Fruit fly (Drosophila melanogaster): Measurements from ENCODE around the gene LManI.

Gene LManI

DNA sequence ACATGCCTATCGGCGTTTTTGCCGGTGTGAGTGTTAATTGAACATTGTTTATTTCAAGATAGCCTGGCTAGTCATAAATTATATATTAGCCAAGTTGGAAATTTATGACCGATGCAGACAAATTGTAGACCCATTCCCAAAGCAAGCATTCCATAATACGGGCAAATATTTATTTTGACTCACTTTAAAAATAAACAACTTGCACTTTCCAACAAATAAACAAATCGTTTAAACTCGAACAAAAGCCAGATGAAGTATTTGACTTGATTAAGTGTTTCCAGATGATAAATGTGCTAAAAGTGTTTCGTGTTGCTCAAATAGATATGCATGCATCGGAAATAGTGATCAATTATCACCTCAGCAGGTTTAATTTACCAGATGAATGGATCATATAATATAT is 38.5 kb upstream of the LManI start:
- peak; percentile 57 for TF ChIP-seq fkh (GFP tag; optimal IDR thresholded peaks at IDR 0.05)
- TF ChIP-seq Blimp-1 (GFP tag; optimal IDR thresholded peaks at IDR 0.05) = no peak
- no peak for TF ChIP-seq spab (GFP tag; optimal IDR thresholded peaks at IDR 0.05)

DNA sequence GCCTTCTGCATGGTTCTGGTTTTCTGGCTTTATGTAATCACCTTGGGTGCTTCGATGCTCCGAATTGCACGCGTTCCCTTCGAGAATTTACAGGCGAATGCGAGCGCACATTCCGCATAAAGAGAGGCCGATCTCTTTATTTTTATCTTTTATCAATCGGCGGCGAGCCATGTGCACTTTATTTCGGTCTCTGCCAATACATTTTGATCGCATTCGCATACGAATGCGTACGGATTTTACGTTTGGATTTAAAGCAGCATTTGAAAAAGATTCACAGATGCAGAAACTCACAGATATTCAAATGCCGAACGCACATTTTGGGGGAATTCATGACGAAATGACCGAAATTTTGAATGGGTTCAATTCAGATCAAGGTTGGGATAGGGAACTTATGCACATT is 34.3 kb upstream of the LManI start, which contains the start of gene CG13144:
CG13144 (minus strand) TSS at position 101 of the 400 bp plus-strand sequence.
- TF ChIP-seq CG6854 (GFP tag; optimal IDR thresholded peaks at IDR 0.05) (no peak), CG8632 (GFP tag; optimal IDR thresholded peaks at IDR 0.05) (no peak), ss (GFP tag; optimal IDR thresholded peaks at IDR 0.05) (no peak)

DNA sequence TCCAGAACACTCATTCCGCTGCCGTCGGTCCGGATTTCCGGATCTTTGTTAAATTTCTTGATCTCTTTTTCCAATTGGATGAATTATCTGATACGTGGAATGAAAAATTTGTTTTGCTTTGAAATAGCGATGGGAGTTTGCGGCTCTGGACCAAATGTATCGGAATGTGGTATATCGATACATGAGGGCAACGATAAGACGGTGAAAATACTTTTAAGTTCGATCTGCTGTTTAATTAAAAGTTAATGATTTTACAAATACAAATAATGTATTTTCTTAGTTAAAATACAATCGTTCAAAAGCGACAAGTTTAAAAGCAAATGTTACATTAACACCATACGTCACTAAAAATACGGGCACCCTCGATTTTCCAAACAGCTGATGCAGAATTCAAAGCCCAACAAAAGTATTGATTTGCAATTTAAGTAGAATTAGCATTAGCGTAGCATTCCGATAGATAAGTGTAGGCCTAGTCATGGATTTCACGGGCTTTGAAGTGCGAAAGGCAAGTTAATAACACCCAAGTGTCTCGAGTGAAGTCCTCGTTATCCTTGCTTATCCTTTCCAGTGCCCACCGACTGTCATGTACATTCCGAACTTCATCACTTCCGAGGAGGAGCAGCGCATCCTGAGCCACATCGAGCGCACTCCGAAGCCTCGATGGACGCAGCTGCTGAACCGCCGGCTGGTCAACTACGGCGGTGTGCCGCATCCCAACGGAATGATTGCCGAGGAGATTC is 31.6 kb upstream of the LManI start, which contains the start of the genes Cog4 and CG6144:
Cog4 (minus strand) TSS at position 139 of the 740 bp plus-strand sequence.
CG6144 (plus strand) TSS at position 211 of the 740 bp plus-strand sequence.
- no peak for TF ChIP-seq CG34406 (GFP tag; optimal IDR thresholded peaks at IDR 0.05)
- no peak for TF ChIP-seq acj6 (GFP tag; optimal IDR thresholded peaks at IDR 0.05)
- no peak for TF ChIP-seq Hr4 (GFP tag; optimal IDR thresholded peaks at IDR 0.05)
- TF ChIP-seq Eip93F (GFP tag; optimal IDR thresholded peaks at IDR 0.05) = peak; percentile 47
- TF ChIP-seq esn (GFP tag; optimal IDR thresholded peaks at IDR 0.05) = peak; percentile 45
- TF ChIP-seq lz (GFP tag; optimal IDR thresholded peaks at IDR 0.05) = peak; percentile 70
- TF ChIP-seq CG8632 (GFP tag; optimal IDR thresholded peaks at IDR 0.05) = no peak
- no peak for TF ChIP-seq dsx (GFP tag; optimal IDR thresholded peaks at IDR 0.05; ENCODE audit: poor library complexity, severe bottlenecking)

DNA sequence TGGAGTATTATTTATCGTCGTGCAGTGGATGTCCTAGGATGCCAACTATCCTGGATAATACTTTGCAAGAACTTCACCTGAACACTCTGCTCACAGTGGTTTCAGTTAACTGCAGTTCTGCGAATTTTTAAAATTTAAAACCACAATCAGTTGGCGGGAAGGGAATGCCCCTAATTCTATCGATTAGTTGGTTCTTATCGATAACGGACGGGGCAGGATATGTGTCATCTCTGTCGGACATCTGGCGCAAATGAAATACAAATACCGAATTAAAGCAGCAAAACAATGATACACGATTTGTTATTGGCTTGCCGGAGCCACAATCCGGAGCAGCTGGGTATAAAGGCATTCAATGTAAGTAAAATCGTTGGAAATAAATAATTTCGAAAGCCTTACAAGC is 26.0 kb upstream of the LManI start, which contains the start of gene Grip75:
Grip75 (plus strand) TSS at position 223 of the 400 bp plus-strand sequence.
- TF ChIP-seq Ets21C (GFP tag; optimal IDR thresholded peaks at IDR 0.05) = no peak
- no peak for TF ChIP-seq fd59A (GFP tag; optimal IDR thresholded peaks at IDR 0.05)
- no peak for TF ChIP-seq CG15336 (GFP tag; IDR thresholded peaks at IDR 0.05)
- no peak for TF ChIP-seq Lpt (GFP tag; optimal IDR thresholded peaks at IDR 0.05)

DNA sequence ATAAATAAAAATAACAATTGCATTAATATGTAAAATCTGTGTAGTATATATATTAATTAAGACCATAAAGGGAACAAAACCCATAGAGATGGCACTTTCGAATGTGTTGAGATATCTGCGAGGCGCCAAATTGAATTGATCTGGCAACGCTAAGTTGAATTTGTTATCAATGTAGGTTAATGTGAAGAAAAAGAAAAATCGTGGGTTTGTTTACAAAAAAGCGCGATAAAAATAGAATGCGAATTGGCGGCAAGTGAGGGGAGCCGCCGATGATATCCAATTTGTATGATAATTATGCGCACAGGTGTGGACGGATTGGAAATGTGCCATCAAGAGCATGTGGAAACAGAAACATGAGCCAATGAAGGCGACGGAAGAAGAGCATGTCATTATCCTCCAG is 22.8 kb upstream of the LManI start:
- no peak for TF ChIP-seq CG6276 (GFP tag; optimal IDR thresholded peaks at IDR 0.05)
- no peak for TF ChIP-seq CG9139 (GFP tag; optimal IDR thresholded peaks at IDR 0.05)
- TF ChIP-seq lz (GFP tag; optimal IDR thresholded peaks at IDR 0.05) = no peak
- no peak for TF ChIP-seq Gug (GFP tag; IDR thresholded peaks at IDR 0.05)
- no peak for TF ChIP-seq Hr38 (GFP tag; optimal IDR thresholded peaks at IDR 0.05)
- TF ChIP-seq Met (GFP tag; optimal IDR thresholded peaks at IDR 0.05) = no peak
- no peak for TF ChIP-seq Lpt (GFP tag; optimal IDR thresholded peaks at IDR 0.05)
- TF ChIP-seq CG6808 (GFP tag; optimal IDR thresholded peaks at IDR 0.05) = no peak
- TF ChIP-seq fkh (GFP tag; optimal IDR thresholded peaks at IDR 0.05) = peak; percentile 59
- no peak for TF ChIP-seq CG3919 (GFP tag; optimal IDR thresholded peaks at IDR 0.05)
- TF ChIP-seq Blimp-1 (GFP tag; optimal IDR thresholded peaks at IDR 0.05) = no peak
- no peak for TF ChIP-seq CG10669 (GFP tag; optimal IDR thresholded peaks at IDR 0.05)
- TF ChIP-seq CG3032 (tag; optimal IDR thresholded peaks at IDR 0.05) = no peak
- TF ChIP-seq CG1621 (tag; optimal IDR thresholded peaks at IDR 0.05) = no peak
- TF ChIP-seq CG8119 (GFP tag; IDR thresholded peaks at IDR 0.05) = peak; percentile 31; the same call in 1 of the 3 replicates
- TF ChIP-seq CG15336 (GFP tag; IDR thresholded peaks at IDR 0.05) = peak; percentile 33; the same call in 1 of the 2 replicates
- TF ChIP-seq Hr4 (GFP tag; optimal IDR thresholded peaks at IDR 0.05) = no peak
- no peak for TF ChIP-seq CG6854 (GFP tag; optimal IDR thresholded peaks at IDR 0.05)
- TF ChIP-seq CG11294 (GFP tag; IDR thresholded peaks at IDR 0.05) = no peak
- TF ChIP-seq dac (GFP tag; optimal IDR thresholded peaks at IDR 0.05) = no peak
- TF ChIP-seq fd85E (GFP tag; optimal IDR thresholded peaks at IDR 0.05) = no peak

Data from whole organism, prepupa.